Worm (Caenorhabditis elegans): Measurements from ENCODE around the gene ced-7.

DNA sequence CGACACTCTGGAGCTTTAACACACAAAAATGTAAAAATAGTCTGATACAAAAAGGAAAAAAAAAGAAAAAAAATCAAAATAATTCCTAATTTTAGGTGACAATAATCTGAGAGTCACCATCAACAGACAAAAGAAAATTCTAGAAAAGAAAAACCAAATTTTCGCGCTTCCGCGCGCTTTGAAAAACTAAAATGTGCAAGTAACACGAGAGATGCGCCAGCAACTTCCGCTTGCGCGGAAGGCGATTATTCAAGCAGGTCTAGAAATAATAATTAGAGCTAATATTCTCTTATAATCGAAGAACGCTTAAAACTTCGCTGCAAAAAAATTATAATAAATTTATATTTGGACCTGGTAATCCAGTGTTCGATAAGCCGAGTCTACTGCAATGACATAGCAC, 37.0 kb upstream of the ced-7 start:
- no peak for TF ChIP-seq lin-13 (GFP tag; optimal IDR thresholded peaks at IDR 0.05)
- no peak for TF ChIP-seq snpc-4 (tag; optimal IDR thresholded peaks at IDR 0.05)
- no peak for TF ChIP-seq lin-39 (tag; optimal IDR thresholded peaks at IDR 0.05)
- no peak for TF ChIP-seq nhr-11 (tag; optimal IDR thresholded peaks at IDR 0.05)
- no peak for TF ChIP-seq egl-27 (tag; optimal IDR thresholded peaks at IDR 0.05)
- TF ChIP-seq fos-1 (tag; optimal IDR thresholded peaks at IDR 0.05) = no peak

Measured in whole organism, L2 larva.